Worm (Caenorhabditis elegans): Measurements from ENCODE around the gene Y39B6A.27.
A peak's percentile ranks its signal among the peaks of the same experiment; 100 is the strongest.

- peak; percentile 30 for TF ChIP-seq nfya-1 (tag; optimal IDR thresholded peaks at IDR 0.05)
- no peak for TF ChIP-seq fkh-6 (tag; optimal IDR thresholded peaks at IDR 0.05)
- TF ChIP-seq dve-1 (tag; optimal IDR thresholded peaks at IDR 0.05): no peak
- TF ChIP-seq ama-1 (optimal IDR thresholded peaks at IDR 0.05): no peak
- no peak for TF ChIP-seq sox-4 (tag; optimal IDR thresholded peaks at IDR 0.05)
- no peak for TF ChIP-seq pag-3 (tag; optimal IDR thresholded peaks at IDR 0.05; ENCODE audit: borderline replicate concordance)
- no peak for TF ChIP-seq pat-9 (tag; optimal IDR thresholded peaks at IDR 0.05)
Observed at ce11 chrV:18990238-18990901, 41.2 kb upstream of the Y39B6A.27 start, which contains the start of the genes reps-1 and Y39B6A.37.

Measured in whole organism, late embryonic.